Fruit fly (Drosophila melanogaster) whole organism, wandering third instar larva: Measurements from ENCODE around the gene mge.

Experiments
- Abd-B ChIP-seq: fragments of >200 bp; optimal IDR thresholded peaks from 2 replicates; lab custom pipeline; 2017; ENCODE audit warnings: missing biosample characterization, missing genetic modification characterization
- CG32264 ChIP-seq: fragments of 200-800 bp; sonication (Bioruptor generic); optimal IDR thresholded peaks from 2 replicates; lab custom pipeline; 2016; ENCODE audit warnings: missing biosample characterization, missing genetic modification characterization
- CG9705 ChIP-seq: fragments of 200-800 bp; sonication (Bioruptor generic); optimal IDR thresholded peaks from 2 replicates; lab custom pipeline; 2018; ENCODE audit warnings: missing biosample characterization, mild to moderate bottlenecking, missing genetic modification characterization
- CrebA ChIP-seq: fragments of 200-800 bp; sonication (Bioruptor generic); optimal IDR thresholded peaks from 2 replicates; lab custom pipeline; 2016; ENCODE audit warnings: missing biosample characterization, mild to moderate bottlenecking, missing genetic modification characterization, borderline replicate concordance
- Dfd ChIP-seq: fragments of >200 bp; optimal IDR thresholded peaks from 2 replicates; lab custom pipeline; 2017; ENCODE audit warnings: missing biosample characterization, missing genetic modification characterization
- Dif ChIP-seq: fragments of 200-275, 200-300 bp; sonication (Bioruptor generic); optimal IDR thresholded peaks from 2 replicates; lab custom pipeline; 2018; ENCODE audit warnings: missing biosample characterization, missing genetic modification characterization; ENCODE audit not compliant: partially characterized antibody
- GATAd ChIP-seq: sonication (Bioruptor generic); optimal IDR thresholded peaks from 2 replicates; lab custom pipeline; 2016; ENCODE audit warnings: missing biosample characterization, missing genetic modification characterization
- HLH106 ChIP-seq: fragments of 200-800 bp; optimal IDR thresholded peaks from 3 replicates; lab custom pipeline; 2019; ENCODE audit warnings: missing biosample characterization, mild to moderate bottlenecking, missing genetic modification characterization, moderate library complexity
- Hnf4 ChIP-seq: fragments of 200-800 bp; sonication (Bioruptor generic); optimal IDR thresholded peaks from 2 replicates; lab custom pipeline; 2016; ENCODE audit warnings: missing biosample characterization, mild to moderate bottlenecking, missing genetic modification characterization
- Hr78 ChIP-seq: fragments of >200 bp; optimal IDR thresholded peaks from 2 replicates; lab custom pipeline; 2017; ENCODE audit warnings: missing biosample characterization, missing genetic modification characterization
- Hr83 ChIP-seq: fragments of 200-300 bp; sonication (Bioruptor generic); optimal IDR thresholded peaks from 2 replicates; lab custom pipeline; 2016; ENCODE audit warnings: missing biosample characterization, mild to moderate bottlenecking, missing genetic modification characterization, moderate library complexity; ENCODE audit not compliant: poor library complexity, severe bottlenecking
- Jra ChIP-seq: sonication (Bioruptor generic); optimal IDR thresholded peaks from 2 replicates; lab custom pipeline; 2016; ENCODE audit warnings: missing biosample characterization, missing genetic modification characterization
- Mio ChIP-seq: sonication (Bioruptor generic); optimal IDR thresholded peaks from 2 replicates; lab custom pipeline; 2016; ENCODE audit warnings: missing biosample characterization, missing genetic modification characterization
- Myc ChIP-seq: fragments of >200 bp; optimal IDR thresholded peaks from 2 replicates; lab custom pipeline; 2017
- N ChIP-seq: fragments of >200 bp; optimal IDR thresholded peaks from 2 replicates; lab custom pipeline; 2018; ENCODE audit warnings: missing biosample characterization, missing external identifiers, missing genetic modification characterization
- OdsH ChIP-seq: fragments of 200-800 bp; sonication (Bioruptor generic); optimal IDR thresholded peaks from 2 replicates; lab custom pipeline; 2016; ENCODE audit warnings: missing biosample characterization, mild to moderate bottlenecking, missing genetic modification characterization
- Rel ChIP-seq, 2 experiments: fragments of 200-800 bp; sonication (Bioruptor generic) in 1 of 2; optimal IDR thresholded peaks; 2 replicates in 1 of 2; 3 replicates in 1 of 2; lab custom pipeline; 2016 to 2019; ENCODE audit warnings: mild to moderate bottlenecking in 2 of 2, missing biosample characterization in 2 of 2, missing genetic modification characterization in 2 of 2, moderate library complexity in 1 of 2
- Sp1 ChIP-seq: fragments of 200-800 bp; sonication (Bioruptor generic); optimal IDR thresholded peaks from 3 replicates; lab custom pipeline; 2019; ENCODE audit warnings: missing biosample characterization, mild to moderate bottlenecking, missing genetic modification characterization, moderate library complexity
- Vsx2 ChIP-seq: fragments of 200-300, 225-300 bp; sonication (Bioruptor generic); optimal IDR thresholded peaks from 2 replicates; lab custom pipeline; 2018; ENCODE audit warnings: missing biosample characterization, missing genetic modification characterization; ENCODE audit not compliant: partially characterized antibody
- br ChIP-seq: fragments of 200-800 bp; sonication (Bioruptor generic); optimal IDR thresholded peaks from 2 replicates; lab custom pipeline; 2016; ENCODE audit warnings: missing biosample characterization, missing genetic modification characterization
- brk ChIP-seq: fragments of 200-800 bp; sonication (Bioruptor generic); optimal IDR thresholded peaks from 2 replicates; lab custom pipeline; 2016; ENCODE audit warnings: missing biosample characterization, mild to moderate bottlenecking, missing genetic modification characterization
- dl ChIP-seq, 2 experiments: fragments of 175-275, 200-275 bp in 1 of 2; fragments of 200-275 bp in 1 of 2; sonication (Bioruptor generic); optimal IDR thresholded peaks; lab custom pipeline; 2018; ENCODE audit warnings: mild to moderate bottlenecking in 2 of 2, missing biosample characterization in 2 of 2, missing genetic modification characterization in 2 of 2, moderate library complexity in 2 of 2; ENCODE audit not compliant: partially characterized antibody in 2 of 2, insufficient read depth in 1 of 2
- dmrt93B ChIP-seq: fragments of 200-800 bp; sonication (Bioruptor generic); optimal IDR thresholded peaks from 2 replicates; lab custom pipeline; 2018; ENCODE audit warnings: missing biosample characterization, mild to moderate bottlenecking, missing genetic modification characterization
- dsf ChIP-seq: sonication (Bioruptor generic); optimal IDR thresholded peaks from 2 replicates; lab custom pipeline; 2016; ENCODE audit warnings: missing biosample characterization, missing genetic modification characterization, borderline replicate concordance
- ey ChIP-seq: fragments of 200-800 bp; sonication (Bioruptor generic); optimal IDR thresholded peaks from 2 replicates; lab custom pipeline; 2016; ENCODE audit warnings: missing biosample characterization, missing genetic modification characterization
- foxo ChIP-seq, 2 experiments: fragments of 200-800 bp; sonication (Bioruptor generic); optimal IDR thresholded peaks; 2 replicates in 1 of 2; 3 replicates in 1 of 2; lab custom pipeline; 2016 to 2017; ENCODE audit warnings: missing biosample characterization in 2 of 2, missing genetic modification characterization in 2 of 2
- fru ChIP-seq: fragments of 200-800 bp; sonication (Bioruptor generic); optimal IDR thresholded peaks from 3 replicates; lab custom pipeline; 2016; ENCODE audit warnings: missing biosample characterization, mild to moderate bottlenecking, missing genetic modification characterization
- h ChIP-seq: fragments of 200-800 bp; sonication (Bioruptor generic); optimal IDR thresholded peaks from 3 replicates; lab custom pipeline; 2016; ENCODE audit warnings: missing biosample characterization, mild to moderate bottlenecking, missing genetic modification characterization
- jim ChIP-seq: fragments of 175-275, 200-325 bp; sonication (Bioruptor generic); optimal IDR thresholded peaks from 2 replicates; lab custom pipeline; 2016; ENCODE audit warnings: missing biosample characterization, mild to moderate bottlenecking, missing genetic modification characterization
- lola ChIP-seq: fragments of >200 bp; optimal IDR thresholded peaks from 2 replicates; lab custom pipeline; 2017; ENCODE audit warnings: missing biosample characterization, missing genetic modification characterization
- pan ChIP-seq: fragments of >200 bp; optimal IDR thresholded peaks from 2 replicates; lab custom pipeline; 2017
- psq ChIP-seq: fragments of 200-800 bp; sonication (Bioruptor generic); optimal IDR thresholded peaks from 3 replicates; lab custom pipeline; 2017; ENCODE audit warnings: missing biosample characterization, mild to moderate bottlenecking, missing genetic modification characterization, moderate library complexity
- rgr ChIP-seq: fragments of 200-800 bp; sonication (Bioruptor generic); optimal IDR thresholded peaks from 3 replicates; lab custom pipeline; 2016; ENCODE audit warnings: missing biosample characterization, mild to moderate bottlenecking, missing genetic modification characterization
- sage ChIP-seq: fragments of 200-800 bp; sonication (Bioruptor generic); optimal IDR thresholded peaks from 2 replicates; lab custom pipeline; 2016; ENCODE audit warnings: missing biosample characterization, mild to moderate bottlenecking, missing genetic modification characterization
- sv ChIP-seq: fragments of 200-800 bp; sonication (Bioruptor generic); optimal IDR thresholded peaks from 3 replicates; lab custom pipeline; 2016; ENCODE audit warnings: missing biosample characterization, missing genetic modification characterization
- tai ChIP-seq: sonication (Bioruptor generic); optimal IDR thresholded peaks from 2 replicates; lab custom pipeline; 2016; ENCODE audit warnings: missing biosample characterization, missing genetic modification characterization
- usp ChIP-seq: fragments of >200 bp; optimal IDR thresholded peaks from 2 replicates; lab custom pipeline; 2017; ENCODE audit warnings: missing biosample characterization, missing genetic modification characterization
- woc ChIP-seq: sonication (Bioruptor generic); optimal IDR thresholded peaks from 2 replicates; lab custom pipeline; 2016; ENCODE audit warnings: missing biosample characterization, mild to moderate bottlenecking, missing genetic modification characterization

Gene mge

dm6 chr3L:3898978-3899377 lies 10.8 kb downstream of the mge start, which contains the start of gene Ccz1:
Ccz1 (minus strand) TSS chr3L:3899156.
- TF ChIP-seq CrebA, result no peak
- TF ChIP-seq Hr83, result peak; percentile 97
- TF ChIP-seq foxo (GFP tag; optimal IDR thresholded peaks at IDR 0.05; lab: Kevin White, UChicago), result peak; percentile 21 to 67
- TF ChIP-seq ey (GFP tag; lab: Kevin White, UChicago), result peak; percentile 64
- TF ChIP-seq Vsx2 (GFP tag; lab: Kevin White, UChicago), result no peak
- TF ChIP-seq dmrt93B (GFP tag; lab: Kevin White, UChicago), result peak; percentile 50
- TF ChIP-seq Sp1 (GFP tag; lab: Kevin White, UChicago), result peak; percentile 40
- TF ChIP-seq jim (GFP tag; lab: Kevin White, UChicago), result peak; percentile 85
- TF ChIP-seq Myc (lab: Kevin White, UChicago), result no peak
- peak; percentile 71 for TF ChIP-seq GATAd (GFP tag; lab: Kevin White, UChicago)
- TF ChIP-seq fru (GFP tag; lab: Kevin White, UChicago), result peak; percentile 48
- TF ChIP-seq Abd-B (GFP tag; lab: Kevin White, UChicago), result no peak
- TF ChIP-seq woc (GFP tag; lab: Kevin White, UChicago), result peak; percentile 28
- TF ChIP-seq lola (GFP tag; lab: Kevin White, UChicago), result no peak
- no peak for TF ChIP-seq Hr78 (GFP tag; lab: Kevin White, UChicago)
- peak; percentile 64 for TF ChIP-seq CG9705
- TF ChIP-seq OdsH (GFP tag; lab: Kevin White, UChicago), result peak; percentile 66
- TF ChIP-seq psq (GFP tag; lab: Kevin White, UChicago), result peak; percentile 60
- peak; percentile 70 for TF ChIP-seq dsf
- peak; percentile 73 for TF ChIP-seq h (GFP tag; lab: Kevin White, UChicago)
- TF ChIP-seq Jra, result peak; percentile 86
- no peak for TF ChIP-seq Mio (GFP tag; lab: Kevin White, UChicago)
- TF ChIP-seq HLH106, result peak; percentile 23
- no peak for TF ChIP-seq Rel (GFP tag; optimal IDR thresholded peaks at IDR 0.05; lab: Kevin White, UChicago)
- peak; percentile 32 for TF ChIP-seq Rel (tag; optimal IDR thresholded peaks at IDR 0.05; lab: Kevin White, UChicago)
- peak; percentile 51 for TF ChIP-seq CG32264 (GFP tag; lab: Kevin White, UChicago)
- TF ChIP-seq br (GFP tag; lab: Kevin White, UChicago), result peak; percentile 54
- peak; percentile 62 for TF ChIP-seq sv (GFP tag; lab: Kevin White, UChicago)
- TF ChIP-seq tai, result no peak
- peak; percentile 85 for TF ChIP-seq rgr
- peak; percentile 90 for TF ChIP-seq Hnf4 (GFP tag; lab: Kevin White, UChicago)

- TF ChIP-seq HLH106, result peak; percentile 11
- TF ChIP-seq sv (GFP tag; lab: Kevin White, UChicago), result no peak
- TF ChIP-seq CG9705, result no peak
- no peak for TF ChIP-seq Jra
- peak; percentile 41 for TF ChIP-seq h (GFP tag; lab: Kevin White, UChicago)
- TF ChIP-seq br (GFP tag; lab: Kevin White, UChicago), result peak; percentile 13
- no peak for TF ChIP-seq dl (GFP tag; optimal IDR thresholded peaks at IDR 0.05; lab: Kevin White, UChicago; ENCODE audit: insufficient read depth in 1 of 2, partially characterized antibody in 2 of 2)
- no peak for TF ChIP-seq ey (GFP tag; lab: Kevin White, UChicago)
- no peak for TF ChIP-seq jim (GFP tag; lab: Kevin White, UChicago)
- no peak for TF ChIP-seq fru (GFP tag; lab: Kevin White, UChicago)
- no peak for TF ChIP-seq dsf
- TF ChIP-seq Rel (GFP tag; optimal IDR thresholded peaks at IDR 0.05; lab: Kevin White, UChicago), result no peak
- TF ChIP-seq Rel (tag; optimal IDR thresholded peaks at IDR 0.05; lab: Kevin White, UChicago), result peak; percentile 57
- no peak for TF ChIP-seq Abd-B (GFP tag; lab: Kevin White, UChicago)
- peak; percentile 44 for TF ChIP-seq rgr
- TF ChIP-seq Dfd (GFP tag; lab: Kevin White, UChicago), result no peak
- TF ChIP-seq sage, result no peak
- TF ChIP-seq Dif (GFP tag; lab: Kevin White, UChicago), result no peak
- TF ChIP-seq CrebA, result no peak
- no peak for TF ChIP-seq Myc (lab: Kevin White, UChicago)
- TF ChIP-seq GATAd (GFP tag; lab: Kevin White, UChicago), result no peak
- TF ChIP-seq Vsx2 (GFP tag; lab: Kevin White, UChicago), result no peak
- TF ChIP-seq woc (GFP tag; lab: Kevin White, UChicago), result no peak
- peak; percentile 32 for TF ChIP-seq psq (GFP tag; lab: Kevin White, UChicago)
- TF ChIP-seq tai, result no peak
- no peak for TF ChIP-seq N (GFP tag; lab: Kevin White, UChicago)
- TF ChIP-seq brk (GFP tag; lab: Kevin White, UChicago), result no peak
- TF ChIP-seq CG32264 (GFP tag; lab: Kevin White, UChicago), result no peak
- no peak for TF ChIP-seq Hr83
- TF ChIP-seq Mio (GFP tag; lab: Kevin White, UChicago), result no peak
- no peak for TF ChIP-seq dmrt93B (GFP tag; lab: Kevin White, UChicago)
- peak in 1 of 2 experiments; percentile 33 for TF ChIP-seq foxo (GFP tag; optimal IDR thresholded peaks at IDR 0.05; lab: Kevin White, UChicago)
- peak; percentile 24 for TF ChIP-seq Sp1 (GFP tag; lab: Kevin White, UChicago)
- TF ChIP-seq usp (GFP tag; lab: Kevin White, UChicago), result no peak
- TF ChIP-seq lola (GFP tag; lab: Kevin White, UChicago), result no peak
- no peak for TF ChIP-seq Hr78 (GFP tag; lab: Kevin White, UChicago)
- no peak for TF ChIP-seq pan (lab: Kevin White, UChicago)
- no peak for TF ChIP-seq Hnf4 (GFP tag; lab: Kevin White, UChicago)
- TF ChIP-seq OdsH (GFP tag; lab: Kevin White, UChicago), result no peak
- TF ChIP-seq, all 38 proteins: peak for 8
Observed at dm6 chr3L:3896553-3897034, 13.1 kb downstream of the mge start, which contains the start of the genes Gr63a and Lamtor4. Gr63a (minus strand) TSS chr3L:3896603. Lamtor4 (plus strand) TSS chr3L:3896900.
